Worm (Caenorhabditis elegans) whole organism, midembryonic: ENCODE measurements around the gene T23F11.4.

Experiments used
- T22C8.4 ChIP-seq: fragments of 200-800 bp; sonication (Bioruptor generic); IDR thresholded peaks from 2 replicates; pipeline ENCODE4 v1.3.6; 2022; ENCODE audit warnings: missing genetic modification characterization, missing compliant biosample characterization
- cog-1 ChIP-seq: sonication (generic microtip); optimal IDR thresholded peaks from 2 replicates; lab custom pipeline; 2016; ENCODE audit warnings: missing genetic modification characterization, missing compliant biosample characterization
- flt-1 ChIP-seq: fragments of 200-800 bp; sonication (Bioruptor generic); IDR thresholded peaks from 2 replicates; pipeline ENCODE4 v1.3.6; 2022; ENCODE audit warnings: missing genetic modification characterization, missing compliant biosample characterization
- klf-2 ChIP-seq: fragments of 200-800 bp; sonication (Bioruptor generic); conservative IDR thresholded peaks from 2 replicates; pipeline ENCODE4 v1.3.6; 2022; ENCODE audit warnings: missing genetic modification reagents, missing genetic modification characterization, missing compliant biosample characterization
- med-1 ChIP-seq: sonication (generic microtip); optimal IDR thresholded peaks from 2 replicates; lab custom pipeline; 2017; ENCODE audit warnings: missing genetic modification characterization, mild to moderate bottlenecking, missing compliant biosample characterization, antibody characterized with exemption, missing genetic modification reagents; ENCODE audit not compliant: insufficient read depth
- ref-1 ChIP-seq: fragments of 200-800 bp; sonication (Bioruptor generic); conservative IDR thresholded peaks from 2 replicates; pipeline ENCODE4 v1.3.6; 2022; ENCODE audit warnings: missing genetic modification reagents, missing genetic modification characterization, missing compliant biosample characterization
- tab-1 ChIP-seq: fragments of 200-800 bp; sonication (Bioruptor generic); IDR thresholded peaks from 2 replicates; pipeline ENCODE4 v1.3.6; 2022; ENCODE audit warnings: missing genetic modification characterization, missing compliant biosample characterization
- ztf-23 ChIP-seq: fragments of 200-800 bp; sonication (Bioruptor generic); IDR thresholded peaks from 2 replicates; pipeline ENCODE4 v1.3.6; 2022; ENCODE audit warnings: missing genetic modification reagents, missing genetic modification characterization, missing compliant biosample characterization
- ztf-29 ChIP-seq: fragments of 200-800 bp; sonication (Bioruptor generic); IDR thresholded peaks from 2 replicates; pipeline ENCODE4 v1.3.6; 2022; ENCODE audit warnings: missing genetic modification reagents, missing genetic modification characterization, missing compliant biosample characterization

Gene T23F11.4

ce11 chrIII:4665272-4665671 is at the start of gene T23F11.4:
T23F11.4 (minus strand) TSS chrIII:4665372.
- TF ChIP-seq klf-2 (GFP tag; lab: Robert Waterston, UW) (no peak), ztf-23 (GFP tag; lab: Robert Waterston, UW) (no peak)

ce11 chrIII:4708909-4709308 is 43.7 kb upstream of the T23F11.4 start, which contains the start of gene T04A8.18:
T04A8.18 (plus strand) TSS chrIII:4709209.
- TF ChIP-seq flt-1 (GFP tag; lab: Robert Waterston, UW), result no peak
- no peak for TF ChIP-seq tab-1
- no peak for TF ChIP-seq cog-1 (tag; lab: Kevin White, UChicago)
- TF ChIP-seq T22C8.4 (GFP tag; lab: Robert Waterston, UW), result no peak
- no peak for TF ChIP-seq med-1
- TF ChIP-seq ztf-29 (GFP tag; lab: Robert Waterston, UW), result no peak
- TF ChIP-seq ref-1, result no peak
- no peak for TF ChIP-seq klf-2 (GFP tag; lab: Robert Waterston, UW)
- TF ChIP-seq ztf-23 (GFP tag; lab: Robert Waterston, UW), result no peak

ce11 chrIII:4706678-4707077 is 41.5 kb upstream of the T23F11.4 start, which contains the start of gene T04A8.13:
T04A8.13 (plus strand) TSS chrIII:4706978.
- TF ChIP-seq cog-1 (tag; lab: Kevin White, UChicago) (no peak), flt-1 (GFP tag; lab: Robert Waterston, UW) (no peak), T22C8.4 (GFP tag; lab: Robert Waterston, UW) (no peak), ztf-29 (GFP tag; lab: Robert Waterston, UW) (no peak), med-1 (no peak), ztf-23 (GFP tag; lab: Robert Waterston, UW) (no peak), klf-2 (GFP tag; lab: Robert Waterston, UW) (no peak)

ce11 chrIII:4705207-4705606 is 40.0 kb upstream of the T23F11.4 start, which contains the start of gene pgap-2:
pgap-2 (plus strand) TSS chrIII:4705507.
- TF ChIP-seq tab-1, result no peak
- no peak for TF ChIP-seq ref-1
- no peak for TF ChIP-seq ztf-23 (GFP tag; lab: Robert Waterston, UW)
- TF ChIP-seq klf-2 (GFP tag; lab: Robert Waterston, UW), result no peak
- TF ChIP-seq flt-1 (GFP tag; lab: Robert Waterston, UW), result no peak
- no peak for TF ChIP-seq T22C8.4 (GFP tag; lab: Robert Waterston, UW)
- no peak for TF ChIP-seq cog-1 (tag; lab: Kevin White, UChicago)
- no peak for TF ChIP-seq med-1
- no peak for TF ChIP-seq ztf-29 (GFP tag; lab: Robert Waterston, UW)

- TF ChIP-seq ztf-29 (GFP tag; lab: Robert Waterston, UW) (no peak), tab-1 (no peak), T22C8.4 (GFP tag; lab: Robert Waterston, UW) (no peak), med-1 (no peak), cog-1 (tag; lab: Kevin White, UChicago) (no peak), ztf-23 (GFP tag; lab: Robert Waterston, UW) (no peak), klf-2 (GFP tag; lab: Robert Waterston, UW) (no peak), flt-1 (GFP tag; lab: Robert Waterston, UW) (no peak), ref-1 (no peak)
Measured at ce11 chrIII:4703932-4704454, 38.8 kb upstream of the T23F11.4 start, which contains the start of the genes clp-2 and mrpl-16. clp-2 (minus strand) TSS chrIII:4704025. mrpl-16 (plus strand) TSS chrIII:4704404.

- no peak for TF ChIP-seq T22C8.4 (GFP tag; lab: Robert Waterston, UW)
- no peak for TF ChIP-seq ztf-23 (GFP tag; lab: Robert Waterston, UW)
- no peak for TF ChIP-seq klf-2 (GFP tag; lab: Robert Waterston, UW)
- TF ChIP-seq tab-1, result no peak
- no peak for TF ChIP-seq flt-1 (GFP tag; lab: Robert Waterston, UW)
- no peak for TF ChIP-seq ref-1
- TF ChIP-seq cog-1 (tag; lab: Kevin White, UChicago), result no peak
- TF ChIP-seq ztf-29 (GFP tag; lab: Robert Waterston, UW), result no peak
- TF ChIP-seq med-1, result no peak
Measured at ce11 chrIII:4699922-4700321, 34.8 kb upstream of the T23F11.4 start, which contains the start of gene sel-13. sel-13 (minus strand) TSS chrIII:4700224.

ce11 chrIII:4697819-4698218 is 32.6 kb upstream of the T23F11.4 start, which contains the start of gene dnj-18:
dnj-18 (plus strand) TSS chrIII:4698119.
- TF ChIP-seq flt-1 (GFP tag; lab: Robert Waterston, UW) (no peak), klf-2 (GFP tag; lab: Robert Waterston, UW) (no peak), tab-1 (no peak), T22C8.4 (GFP tag; lab: Robert Waterston, UW) (no peak), ztf-23 (GFP tag; lab: Robert Waterston, UW) (no peak), cog-1 (tag; lab: Kevin White, UChicago) (no peak), ref-1 (no peak), med-1 (no peak), ztf-29 (GFP tag; lab: Robert Waterston, UW) (no peak)

ce11 chrIII:4696903-4697302 is 31.7 kb upstream of the T23F11.4 start:
- TF ChIP-seq flt-1 (GFP tag; lab: Robert Waterston, UW) (no peak), ref-1 (no peak), ztf-29 (GFP tag; lab: Robert Waterston, UW) (no peak), klf-2 (GFP tag; lab: Robert Waterston, UW) (no peak), cog-1 (tag; lab: Kevin White, UChicago) (no peak), med-1 (no peak), tab-1 (no peak)

ce11 chrIII:4695057-4695456 is 29.9 kb upstream of the T23F11.4 start, which contains the start of gene T04A8.7:
T04A8.7 (plus strand) TSS chrIII:4695357.
- TF ChIP-seq T22C8.4 (GFP tag; lab: Robert Waterston, UW) (no peak), klf-2 (GFP tag; lab: Robert Waterston, UW) (no peak), cog-1 (tag; lab: Kevin White, UChicago) (no peak), med-1 (no peak), ref-1 (no peak), flt-1 (GFP tag; lab: Robert Waterston, UW) (no peak), ztf-23 (GFP tag; lab: Robert Waterston, UW) (no peak), ztf-29 (GFP tag; lab: Robert Waterston, UW) (no peak), tab-1 (no peak)

ce11 chrIII:4693695-4694094 is 28.5 kb upstream of the T23F11.4 start, which contains the start of gene T04A8.8:
T04A8.8 (plus strand) TSS chrIII:4693995.
- no peak for TF ChIP-seq klf-2 (GFP tag; lab: Robert Waterston, UW)
- no peak for TF ChIP-seq flt-1 (GFP tag; lab: Robert Waterston, UW)
- TF ChIP-seq T22C8.4 (GFP tag; lab: Robert Waterston, UW), result no peak
- no peak for TF ChIP-seq med-1
- TF ChIP-seq cog-1 (tag; lab: Kevin White, UChicago), result no peak
- no peak for TF ChIP-seq ztf-29 (GFP tag; lab: Robert Waterston, UW)
- TF ChIP-seq ref-1, result no peak
- no peak for TF ChIP-seq ztf-23 (GFP tag; lab: Robert Waterston, UW)
- TF ChIP-seq tab-1, result no peak
